Worm (Caenorhabditis elegans) whole organism, L1 larva: ENCODE results near the gene Y77E11A.23.

Experiments used
- C04F5.9 ChIP-seq: sonication (generic microtip); optimal IDR thresholded peaks from 2 replicates; lab custom pipeline; 2016; ENCODE audit warnings: missing genetic modification characterization, missing compliant biosample characterization
- C34B4.2 ChIP-seq: sonication (generic microtip); optimal IDR thresholded peaks from 2 replicates; lab custom pipeline; 2017; ENCODE audit warnings: mild to moderate bottlenecking, missing genetic modification characterization, missing compliant biosample characterization
- aha-1 ChIP-seq: fragments of 150-350 bp; optimal IDR thresholded peaks from 2 replicates; lab custom pipeline; 2014; ENCODE audit warnings: missing biosample characterization, missing genetic modification characterization
- ama-1 ChIP-seq: fragments of 150-350 bp; optimal IDR thresholded peaks from 2 replicates; lab custom pipeline; 2014
- blmp-1 ChIP-seq: fragments of 150-350 bp; optimal IDR thresholded peaks from 2 replicates; lab custom pipeline; 2014; ENCODE audit warnings: missing biosample characterization, missing genetic modification characterization
- dsc-1 ChIP-seq: sonication (generic microtip); optimal IDR thresholded peaks from 2 replicates; lab custom pipeline; 2016; ENCODE audit warnings: mild to moderate bottlenecking, missing genetic modification characterization, missing compliant biosample characterization
- efl-1 ChIP-seq, 4 experiments: fragments of 150-350 bp; optimal IDR thresholded peaks in 3 of 4; peaks in 1 of 4; 1 replicate in 1 of 4; 2 replicates in 3 of 4; lab custom pipeline; 2014; ENCODE audit warnings: missing biosample characterization in 2 of 4, missing genetic modification characterization in 2 of 4, missing genetic modification reagents in 2 of 4
- fkh-8 ChIP-seq: sonication (generic microtip); optimal IDR thresholded peaks from 2 replicates; lab custom pipeline; 2016; ENCODE audit warnings: mild to moderate bottlenecking, missing genetic modification characterization, missing compliant biosample characterization
- hpl-2 ChIP-seq: fragments of 150-350 bp; optimal IDR thresholded peaks from 2 replicates; lab custom pipeline; 2014; ENCODE audit warnings: missing biosample characterization, missing genetic modification reagents, missing genetic modification characterization
- irx-1 ChIP-seq: sonication (generic microtip); optimal IDR thresholded peaks from 2 replicates; lab custom pipeline; 2016; ENCODE audit warnings: missing genetic modification characterization, missing compliant biosample characterization
- lin-13 ChIP-seq: fragments of 150-350 bp; optimal IDR thresholded peaks from 2 replicates; lab custom pipeline; 2014; ENCODE audit warnings: missing biosample characterization, missing genetic modification reagents, missing genetic modification characterization
- nhr-237 ChIP-seq: fragments of 150-350 bp; optimal IDR thresholded peaks from 2 replicates; lab custom pipeline; 2014; ENCODE audit warnings: missing biosample characterization, missing genetic modification characterization
- nhr-71 ChIP-seq: sonication (generic microtip); optimal IDR thresholded peaks from 2 replicates; lab custom pipeline; 2016; ENCODE audit warnings: mild to moderate bottlenecking, missing genetic modification characterization, moderate library complexity, missing compliant biosample characterization
- nhr-84 ChIP-seq: sonication (generic microtip); optimal IDR thresholded peaks from 2 replicates; lab custom pipeline; 2017; ENCODE audit warnings: missing biosample characterization, missing genetic modification characterization
- nhr-90 ChIP-seq: sonication (generic microtip); optimal IDR thresholded peaks from 2 replicates; lab custom pipeline; 2016; ENCODE audit warnings: mild to moderate bottlenecking, missing genetic modification characterization, missing compliant biosample characterization; ENCODE audit not compliant: poor library complexity
- pag-3 ChIP-seq: sonication (generic microtip); optimal IDR thresholded peaks from 2 replicates; lab custom pipeline; 2017; ENCODE audit warnings: missing genetic modification characterization, mild to moderate bottlenecking, missing compliant biosample characterization, antibody characterized with exemption, borderline replicate concordance; ENCODE audit not compliant: insufficient read depth
- sox-4 ChIP-seq: sonication (generic microtip); optimal IDR thresholded peaks from 2 replicates; lab custom pipeline; 2016; ENCODE audit warnings: missing genetic modification characterization, missing compliant biosample characterization
- unc-86 ChIP-seq: sonication (generic microtip); optimal IDR thresholded peaks from 2 replicates; lab custom pipeline; 2016; ENCODE audit warnings: missing genetic modification characterization, missing compliant biosample characterization
- zag-1 ChIP-seq: fragments of 150-350 bp; optimal IDR thresholded peaks from 2 replicates; lab custom pipeline; 2014; ENCODE audit warnings: missing biosample characterization, missing genetic modification characterization

Gene Y77E11A.23

DNA sequence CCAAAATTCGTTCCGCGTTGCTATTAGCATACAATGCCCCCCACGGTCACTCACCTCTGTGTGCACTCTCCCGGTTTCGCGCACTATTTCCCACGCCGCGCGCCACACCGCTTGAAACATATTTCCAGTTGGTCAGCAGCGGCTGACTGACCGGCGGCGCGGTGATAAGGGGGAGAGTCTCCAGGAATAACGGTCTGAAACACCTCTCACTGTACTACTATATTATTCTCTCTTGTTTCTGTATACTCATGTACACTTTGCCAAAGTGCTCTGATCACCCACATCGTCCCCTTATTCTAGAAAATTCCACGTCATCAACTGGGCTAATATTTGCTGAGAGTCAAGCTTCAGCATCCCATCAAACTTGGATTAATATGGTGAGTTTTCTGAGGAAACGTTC lies 44.3 kb downstream of the Y77E11A.23 start, which contains the start of gene nhr-41:
TSS of gene nhr-41 (plus strand) at position 301 of the 400 bp plus-strand sequence.
- TF ChIP-seq unc-86 (tag; lab: Kevin White, UChicago) (no peak), zag-1 (tag; lab: Kevin White, UChicago) (no peak), pag-3 (tag; lab: Kevin White, UChicago) (no peak), C04F5.9 (no peak), sox-4 (tag; lab: Kevin White, UChicago) (no peak), fkh-8 (tag; lab: Kevin White, UChicago) (no peak), nhr-84 (tag; lab: Kevin White, UChicago) (no peak), C34B4.2 (tag; lab: Kevin White, UChicago) (no peak), irx-1 (tag; lab: Kevin White, UChicago) (no peak), ama-1 (lab: Kevin White, UChicago) (no peak)

- TF ChIP-seq efl-1 (optimal IDR thresholded peaks at IDR 0.05; lab: Kevin White, UChicago), result no peak
- TF ChIP-seq efl-1 (GFP tag; optimal IDR thresholded peaks at IDR 0.05 in 1 of 2; lab: Kevin White, UChicago), result peak in 1 of 2 experiments; percentile 53
- TF ChIP-seq aha-1 (tag; lab: Kevin White, UChicago), result no peak
Observed at ce11 chrIV:1385500-1385899, 44.7 kb downstream of the Y77E11A.23 start.

ce11 chrIV:1381596-1382274 lies 48.4 kb downstream of the Y77E11A.23 start:
- TF ChIP-seq hpl-2 (GFP tag; lab: Kevin White, UChicago) (no peak), blmp-1 (tag; lab: Kevin White, UChicago) (peak; percentile 37)
- TF ChIP-seq, all 84 proteins: peak for 1

- no peak for TF ChIP-seq dsc-1 (tag; lab: Kevin White, UChicago)
- TF ChIP-seq C04F5.9, result no peak
- no peak for TF ChIP-seq lin-13 (GFP tag; lab: Kevin White, UChicago)
- no peak for TF ChIP-seq nhr-71 (tag; lab: Kevin White, UChicago)
- TF ChIP-seq nhr-90 (tag; lab: Kevin White, UChicago), result no peak
- no peak for TF ChIP-seq nhr-237 (tag; lab: Kevin White, UChicago)
- TF ChIP-seq, all 84 proteins: peak for 0
Observed at ce11 chrIV:1380350-1380749, 49.8 kb downstream of the Y77E11A.23 start.
